Worm (Caenorhabditis elegans) whole organism, late embryonic: ENCODE results near the gene Y49E10.16.

ENCODE experiments used
- C08G9.2 ChIP-seq: sonication (generic microtip); optimal IDR thresholded peaks from 2 replicates; lab custom pipeline; 2016; ENCODE audit warnings: mild to moderate bottlenecking, missing genetic modification characterization, moderate library complexity, missing compliant biosample characterization
- K02D7.2 ChIP-seq: sonication (generic microtip); optimal IDR thresholded peaks from 2 replicates; lab custom pipeline; 2017; ENCODE audit warnings: mild to moderate bottlenecking, missing genetic modification characterization, missing compliant biosample characterization
- ama-1 ChIP-seq: fragments of 150-350 bp; optimal IDR thresholded peaks from 2 replicates; lab custom pipeline; 2014
- ceh-24 ChIP-seq: sonication (generic microtip); optimal IDR thresholded peaks from 2 replicates; lab custom pipeline; 2016; ENCODE audit warnings: mild to moderate bottlenecking, missing genetic modification characterization, missing compliant biosample characterization
- ceh-30 ChIP-seq: fragments of 150-350 bp; optimal IDR thresholded peaks from 2 replicates; lab custom pipeline; 2014; ENCODE audit warnings: missing biosample characterization, missing genetic modification characterization
- elt-2 ChIP-seq: sonication (generic microtip); optimal IDR thresholded peaks from 2 replicates; lab custom pipeline; 2016; ENCODE audit warnings: missing genetic modification reagents, missing genetic modification characterization, missing compliant biosample characterization
- fkh-10 ChIP-seq: fragments of 150-350 bp; optimal IDR thresholded peaks from 2 replicates; lab custom pipeline; 2014; ENCODE audit warnings: missing biosample characterization, missing genetic modification reagents, missing genetic modification characterization
- mec-3 ChIP-seq: sonication (generic microtip); optimal IDR thresholded peaks from 2 replicates; lab custom pipeline; 2016; ENCODE audit warnings: borderline replicate concordance, missing genetic modification characterization, missing compliant biosample characterization
- nhr-11 ChIP-seq: fragments of 150-350 bp; optimal IDR thresholded peaks from 2 replicates; lab custom pipeline; 2014; ENCODE audit warnings: missing biosample characterization, missing genetic modification characterization
- npax-4 ChIP-seq: sonication (generic microtip); optimal IDR thresholded peaks from 2 replicates; lab custom pipeline; 2016; ENCODE audit warnings: missing genetic modification characterization, missing compliant biosample characterization
- odd-2 ChIP-seq: sonication (generic microtip); optimal IDR thresholded peaks from 2 replicates; lab custom pipeline; 2017; ENCODE audit warnings: antibody characterized with exemption, mild to moderate bottlenecking, missing genetic modification characterization, missing compliant biosample characterization
- pha-4 ChIP-seq: fragments of 150-350 bp; optimal IDR thresholded peaks from 2 replicates; lab custom pipeline; 2018; ENCODE audit warnings: missing biosample characterization, missing genetic modification reagents, missing genetic modification characterization
- syd-9 ChIP-seq: sonication (generic microtip); optimal IDR thresholded peaks from 2 replicates; lab custom pipeline; 2016; ENCODE audit warnings: mild to moderate bottlenecking, missing genetic modification characterization, moderate library complexity, missing compliant biosample characterization
- unc-3 ChIP-seq, 2 experiments: fragments of 200-800 bp in 1 of 2; sonication (Bioruptor generic) in 1 of 2; sonication (generic microtip) in 1 of 2; conservative IDR thresholded peaks in 1 of 2; optimal IDR thresholded peaks in 1 of 2; 2 replicates each; pipeline versions ENCODE4 v1.3.6 to Lab custom; 2016 to 2022; ENCODE audit warnings: missing compliant biosample characterization in 2 of 2, missing genetic modification characterization in 2 of 2, missing genetic modification reagents in 1 of 2

ce11 chrIII:12426558-12426957 is 3.8 kb upstream of the Y49E10.16 start, which contains the start of gene pie-1:
- TF ChIP-seq odd-2 (tag; lab: Kevin White, UChicago) (no peak), syd-9 (tag; lab: Kevin White, UChicago) (no peak), fkh-10 (GFP tag; lab: Kevin White, UChicago) (no peak), ama-1 (no peak), mec-3 (no peak), ceh-24 (no peak), pha-4 (no peak), nhr-11 (tag; lab: Kevin White, UChicago) (no peak), K02D7.2 (tag; lab: Kevin White, UChicago) (no peak), npax-4 (tag; lab: Kevin White, UChicago) (no peak), unc-3 (GFP tag; conservative IDR thresholded peaks at IDR 0.05; lab: Robert Waterston, UW) (no peak), unc-3 (tag; optimal IDR thresholded peaks at IDR 0.05; lab: Kevin White, UChicago) (no peak), ceh-30 (tag; lab: Kevin White, UChicago) (no peak), elt-2 (tag; lab: Kevin White, UChicago) (no peak), C08G9.2 (no peak)
